Fruit fly (Drosophila melanogaster) whole organism, embryonic: ENCODE measurements around the gene CG33124.

Experiments used
- Ada2b ChIP-seq: fragments of 200-800 bp; sonication (Bioruptor generic); IDR thresholded peaks from 2 replicates; pipeline ENCODE4 v1.3.6; 2022; ENCODE audit warnings: missing biosample characterization, missing genetic modification characterization
- Antp ChIP-seq: fragments of 200-800 bp; sonication (Bioruptor generic); optimal IDR thresholded peaks from 3 replicates; lab custom pipeline; 2016; ENCODE audit warnings: missing biosample characterization, missing genetic modification characterization
- CG10431 ChIP-seq: fragments of 200-800 bp; sonication (Bioruptor generic); optimal IDR thresholded peaks from 3 replicates; lab custom pipeline; 2018; ENCODE audit warnings: missing biosample characterization, mild to moderate bottlenecking, missing genetic modification characterization
- CG10462 ChIP-seq: fragments of 200-800 bp; sonication (Bioruptor generic); optimal IDR thresholded peaks from 2 replicates; lab custom pipeline; 2016; ENCODE audit warnings: missing biosample characterization, missing genetic modification characterization
- CG12155 ChIP-seq: fragments of 200-800 bp; sonication (Bioruptor generic); optimal IDR thresholded peaks from 3 replicates; lab custom pipeline; 2016; ENCODE audit warnings: missing biosample characterization, missing genetic modification characterization
- CG12391 ChIP-seq: fragments of 200-800 bp; sonication (Bioruptor generic); optimal IDR thresholded peaks from 3 replicates; lab custom pipeline; 2018; ENCODE audit warnings: missing biosample characterization, mild to moderate bottlenecking, missing genetic modification characterization, moderate library complexity
- CG13624 ChIP-seq: fragments of 200-800 bp; sonication (Bioruptor generic); optimal IDR thresholded peaks from 2 replicates; lab custom pipeline; 2016; ENCODE audit warnings: missing biosample characterization, missing genetic modification characterization
- CG15011 ChIP-seq: fragments of 200-800 bp; sonication (Bioruptor generic); optimal IDR thresholded peaks from 3 replicates; lab custom pipeline; 2018; ENCODE audit warnings: missing biosample characterization, mild to moderate bottlenecking, missing genetic modification characterization
- CG15601 ChIP-seq: fragments of 200-800 bp; sonication (Bioruptor generic); optimal IDR thresholded peaks from 3 replicates; lab custom pipeline; 2019; ENCODE audit warnings: missing biosample characterization, mild to moderate bottlenecking, missing genetic modification characterization, moderate library complexity
- CG17802 ChIP-seq: fragments of 200-800 bp; sonication (Bioruptor generic); optimal IDR thresholded peaks from 2 replicates; lab custom pipeline; 2018; ENCODE audit warnings: missing biosample characterization, mild to moderate bottlenecking, missing genetic modification characterization, moderate library complexity
- CG31224 ChIP-seq: fragments of 200-800 bp; sonication (Bioruptor generic); IDR thresholded peaks from 2 replicates; pipeline ENCODE4 v1.3.6; 2022; ENCODE audit warnings: missing biosample characterization, missing genetic modification characterization
- CG3407 ChIP-seq: fragments of 200-800 bp; sonication (Bioruptor generic); optimal IDR thresholded peaks from 2 replicates; lab custom pipeline; 2018; ENCODE audit warnings: missing biosample characterization, mild to moderate bottlenecking, missing genetic modification characterization
- CG42726 ChIP-seq: fragments of 200-800 bp; sonication (Bioruptor generic); IDR thresholded peaks from 2 replicates; pipeline ENCODE4 v1.3.6; 2022; ENCODE audit warnings: missing biosample characterization, missing genetic modification characterization; ENCODE audit not compliant: partially characterized antibody
- CG4328 ChIP-seq: fragments of 200-800 bp; sonication (Bioruptor generic); optimal IDR thresholded peaks from 3 replicates; lab custom pipeline; 2017; ENCODE audit warnings: missing biosample characterization, missing genetic modification reagents, missing genetic modification characterization
- CG4360 ChIP-seq: fragments of 200-800 bp; sonication (Bioruptor generic); IDR thresholded peaks from 2 replicates; pipeline ENCODE4 v1.3.6; 2022; ENCODE audit warnings: missing biosample characterization, missing genetic modification characterization
- CG7928 ChIP-seq: fragments of 200-800 bp; sonication (Bioruptor generic); optimal IDR thresholded peaks from 2 replicates; lab custom pipeline; 2017; ENCODE audit warnings: missing biosample characterization, mild to moderate bottlenecking, missing genetic modification characterization
- CG8388 ChIP-seq: fragments of 200-800 bp; sonication (Bioruptor generic); optimal IDR thresholded peaks from 2 replicates; lab custom pipeline; 2019; ENCODE audit warnings: missing biosample characterization, mild to moderate bottlenecking, missing genetic modification characterization, moderate library complexity
- CHES-1-like ChIP-seq: fragments of 200-800 bp; sonication (Bioruptor generic); optimal IDR thresholded peaks from 2 replicates; lab custom pipeline; 2016; ENCODE audit warnings: missing biosample characterization, missing genetic modification characterization
- Dip3 ChIP-seq: fragments of 200-800 bp; sonication (Bioruptor generic); optimal IDR thresholded peaks from 3 replicates; lab custom pipeline; 2016; ENCODE audit warnings: missing biosample characterization, missing genetic modification characterization
- Dll ChIP-seq: fragments of 200-800 bp; sonication (Bioruptor generic); IDR thresholded peaks from 4 replicates; pipeline ENCODE4 v1.3.6; 2022; ENCODE audit warnings: missing biosample characterization, missing genetic modification characterization; ENCODE audit not compliant: partially characterized antibody
- E2f2 ChIP-seq: fragments of 200-800 bp; sonication (Bioruptor generic); IDR thresholded peaks from 2 replicates; pipeline ENCODE4 v1.3.6; 2022; ENCODE audit warnings: missing biosample characterization, missing genetic modification characterization
- Ets97D ChIP-seq: fragments of 200-800 bp; sonication (Bioruptor generic); optimal IDR thresholded peaks from 3 replicates; lab custom pipeline; 2016; ENCODE audit warnings: missing biosample characterization, missing genetic modification characterization
- Fer3 ChIP-seq: fragments of 200-800 bp; sonication (Bioruptor generic); optimal IDR thresholded peaks from 2 replicates; lab custom pipeline; 2018; ENCODE audit warnings: missing biosample characterization, mild to moderate bottlenecking, missing genetic modification characterization, moderate library complexity
- GATAe ChIP-seq: fragments of 200-800 bp; sonication (Bioruptor generic); conservative IDR thresholded peaks from 2 replicates; pipeline ENCODE4 v1.3.6; 2022; ENCODE audit warnings: missing biosample characterization, missing genetic modification characterization
- HLHmδ ChIP-seq: fragments of 200-800 bp; sonication (Bioruptor generic); optimal IDR thresholded peaks from 2 replicates; lab custom pipeline; 2018; ENCODE audit warnings: missing biosample characterization, mild to moderate bottlenecking, missing genetic modification characterization, moderate library complexity
- Hsf ChIP-seq: fragments of 200-800 bp; sonication (Bioruptor generic); optimal IDR thresholded peaks from 3 replicates; lab custom pipeline; 2016; ENCODE audit warnings: missing biosample characterization, missing genetic modification characterization
- Lhr ChIP-seq: fragments of 200-800 bp; sonication (Bioruptor generic); optimal IDR thresholded peaks from 3 replicates; lab custom pipeline; 2017; ENCODE audit warnings: mild to moderate bottlenecking, missing biosample characterization, missing genetic modification reagents, missing genetic modification characterization
- Lim3 ChIP-seq: fragments of 200-800 bp; sonication (Bioruptor generic); IDR thresholded peaks from 2 replicates; pipeline ENCODE4 v1.3.6; 2022; ENCODE audit warnings: missing biosample characterization, missing genetic modification characterization
- NfI ChIP-seq: fragments of 200-800 bp; sonication (Bioruptor generic); optimal IDR thresholded peaks from 3 replicates; lab custom pipeline; 2018; ENCODE audit warnings: missing biosample characterization, mild to moderate bottlenecking, missing genetic modification characterization, moderate library complexity
- Optix ChIP-seq: fragments of 200-800 bp; sonication (Bioruptor generic); IDR thresholded peaks from 3 replicates; pipeline ENCODE4 v1.3.6; 2022; ENCODE audit warnings: missing biosample characterization, missing genetic modification characterization
- Sox100B ChIP-seq: fragments of 200-800 bp; sonication (Bioruptor generic); optimal IDR thresholded peaks from 3 replicates; lab custom pipeline; 2018; ENCODE audit warnings: missing biosample characterization, mild to moderate bottlenecking, missing genetic modification characterization
- Sry-β ChIP-seq: fragments of 200-800 bp; sonication (Bioruptor generic); optimal IDR thresholded peaks from 2 replicates; lab custom pipeline; 2018; ENCODE audit warnings: missing biosample characterization, mild to moderate bottlenecking, missing genetic modification characterization, moderate library complexity
- amos ChIP-seq: fragments of 200-800 bp; sonication (Bioruptor generic); IDR thresholded peaks from 2 replicates; pipeline ENCODE4 v1.3.6; 2022; ENCODE audit warnings: missing biosample characterization, missing genetic modification characterization; ENCODE audit not compliant: partially characterized antibody
- ato ChIP-seq: fragments of 200-800 bp; sonication (Bioruptor generic); IDR thresholded peaks from 2 replicates; pipeline ENCODE4 v1.3.6; 2022; ENCODE audit warnings: missing biosample characterization, missing genetic modification characterization; ENCODE audit not compliant: partially characterized antibody
- btn ChIP-seq: fragments of 200-800 bp; sonication (Bioruptor generic); optimal IDR thresholded peaks from 2 replicates; lab custom pipeline; 2016; ENCODE audit warnings: missing biosample characterization, missing genetic modification characterization
- croc ChIP-seq: fragments of 200-800 bp; sonication (Bioruptor generic); conservative IDR thresholded peaks from 3 replicates; pipeline ENCODE4 v1.3.6; 2022; ENCODE audit warnings: missing biosample characterization, missing genetic modification characterization
- crol ChIP-seq: fragments of 200-800 bp; sonication (Bioruptor generic); IDR thresholded peaks from 2 replicates; pipeline ENCODE4 v1.3.6; 2022; ENCODE audit warnings: missing biosample characterization, missing genetic modification characterization
- dysf ChIP-seq: fragments of 200-800 bp; sonication (Bioruptor generic); IDR thresholded peaks from 3 replicates; pipeline ENCODE4 v1.3.6; 2022; ENCODE audit warnings: missing biosample characterization, missing genetic modification characterization
- emc ChIP-seq: fragments of 200-800 bp; sonication (Bioruptor generic); optimal IDR thresholded peaks from 2 replicates; lab custom pipeline; 2016; ENCODE audit warnings: missing biosample characterization, missing genetic modification characterization
- fru ChIP-seq: fragments of >200 bp; optimal IDR thresholded peaks from 2 replicates; lab custom pipeline; 2017
- gem ChIP-seq: fragments of 200-800 bp; sonication (Bioruptor generic); optimal IDR thresholded peaks from 2 replicates; lab custom pipeline; 2019; ENCODE audit warnings: missing biosample characterization, mild to moderate bottlenecking, missing genetic modification characterization, moderate library complexity
- gro ChIP-seq: fragments of 200-800 bp; sonication (Bioruptor generic); optimal IDR thresholded peaks from 2 replicates; lab custom pipeline; 2016; ENCODE audit warnings: missing biosample characterization, missing genetic modification characterization
- gsb ChIP-seq: fragments of 200-800 bp; sonication (Bioruptor generic); IDR thresholded peaks from 2 replicates; pipeline ENCODE4 v1.3.6; 2022; ENCODE audit warnings: missing biosample characterization, missing genetic modification characterization
- gsb-n ChIP-seq: fragments of 200-800 bp; sonication (Bioruptor generic); optimal IDR thresholded peaks from 3 replicates; lab custom pipeline; 2018; ENCODE audit warnings: missing biosample characterization, mild to moderate bottlenecking, missing genetic modification characterization
- gt ChIP-seq: fragments of 200-800 bp; sonication (Bioruptor generic); IDR thresholded peaks from 2 replicates; pipeline ENCODE4 v1.3.6; 2022; ENCODE audit warnings: missing biosample characterization, missing genetic modification characterization
- pita ChIP-seq: fragments of 200-800 bp; sonication (Bioruptor generic); optimal IDR thresholded peaks from 2 replicates; lab custom pipeline; 2017; ENCODE audit warnings: missing biosample characterization, mild to moderate bottlenecking, missing genetic modification characterization
- sens ChIP-seq: fragments of 200-800 bp; sonication (Bioruptor generic); peaks from one replicate; lab custom pipeline; 2016; ENCODE audit warnings: missing biosample characterization, missing genetic modification characterization
- tap ChIP-seq: fragments of 200-800 bp; optimal IDR thresholded peaks from 3 replicates; lab custom pipeline; 2019; ENCODE audit warnings: missing biosample characterization, mild to moderate bottlenecking, missing genetic modification characterization, moderate library complexity
- wek ChIP-seq: fragments of 200-800 bp; sonication (Bioruptor generic); optimal IDR thresholded peaks from 3 replicates; lab custom pipeline; 2018; ENCODE audit warnings: missing biosample characterization, mild to moderate bottlenecking, missing genetic modification characterization, moderate library complexity
- zfh1 ChIP-seq: fragments of 200-800 bp; sonication (Bioruptor generic); IDR thresholded peaks from 3 replicates; pipeline ENCODE4 v1.3.6; 2022; ENCODE audit warnings: missing biosample characterization, missing genetic modification characterization
- zfh2 ChIP-seq: fragments of 200-800 bp; sonication (Bioruptor generic); optimal IDR thresholded peaks from 2 replicates; lab custom pipeline; 2016; ENCODE audit warnings: missing biosample characterization, missing genetic modification characterization

CG33124 gene

dm6 chr2L:2189100-2189499 lies 19.8 kb downstream of the CG33124 start (continued):
- TF ChIP-seq gsb-n (peak; percentile 83), Lim3 (GFP tag; lab: Robert Waterston, UW) (no peak), CG7928 (no peak), Ada2b (peak; percentile 14; the same call in 1 of the 2 replicates), Sox100B (GFP tag; lab: Kevin White, UChicago) (peak; percentile 53), zfh2 (GFP tag; lab: Kevin White, UChicago) (no peak), crol (GFP tag; lab: Robert Waterston, UW) (no peak), CG31224 (GFP tag; lab: Robert Waterston, UW) (no peak), Fer3 (tag; lab: Kevin White, UChicago) (no peak), Sry-β (GFP tag; lab: Kevin White, UChicago) (peak; percentile 39), E2f2 (GFP tag; lab: Robert Waterston, UW) (0 out of 2 replicates have a peak, but pooled peaks have one; percentile 14), CG10431 (peak; percentile 65), CG17802 (tag; lab: Kevin White, UChicago) (peak; percentile 58), CG15011 (GFP tag; lab: Kevin White, UChicago) (peak; percentile 25), fru (lab: Kevin White, UChicago) (no peak), Dll (GFP tag; lab: Robert Waterston, UW) (no peak), gem (peak; percentile 84), Dip3 (GFP tag; lab: Kevin White, UChicago) (no peak), HLHmδ (no peak), CG12155 (peak; percentile 18), CG3407 (peak; percentile 76), Optix (GFP tag; lab: Robert Waterston, UW) (peak; percentile 59; the same call in 1 of the 3 replicates), emc (GFP tag; lab: Kevin White, UChicago) (no peak), dysf (GFP tag; lab: Robert Waterston, UW) (peak; percentile 31; the same call in 1 of the 3 replicates), amos (0 out of 2 replicates have a peak, but pooled peaks have one; percentile 9), Ets97D (peak; percentile 19), gsb (no peak), Antp (GFP tag; lab: Kevin White, UChicago) (peak; percentile 65), CG4328 (GFP tag; lab: Kevin White, UChicago) (no peak), CHES-1-like (no peak), tap (tag; lab: Kevin White, UChicago) (peak; percentile 4), btn (GFP tag; lab: Kevin White, UChicago) (peak; percentile 67), CG4360 (GFP tag; lab: Robert Waterston, UW) (peak; percentile 79), sens (GFP tag; lab: Kevin White, UChicago) (peak; percentile 98), gro (no peak), NfI (GFP tag; lab: Kevin White, UChicago) (peak; percentile 27), ato (GFP tag; lab: Robert Waterston, UW) (no peak), Lhr (GFP tag; lab: Kevin White, UChicago) (peak; percentile 60), zfh1 (GFP tag; lab: Robert Waterston, UW) (peak; percentile 91), gt (peak; percentile 57; the same call in 1 of the 2 replicates), croc (GFP tag; lab: Robert Waterston, UW) (peak; percentile 72), GATAe (GFP tag; lab: Robert Waterston, UW) (no peak), CG10462 (GFP tag; lab: Kevin White, UChicago) (peak; percentile 25), Hsf (GFP tag; lab: Kevin White, UChicago) (peak; percentile 76), pita (GFP tag; lab: Kevin White, UChicago) (no peak), CG12391 (tag; lab: Kevin White, UChicago) (peak; percentile 77), wek (GFP tag; lab: Kevin White, UChicago) (no peak), CG13624 (GFP tag; lab: Kevin White, UChicago) (peak; percentile 7), CG42726 (no peak), CG15601 (peak; percentile 83), CG8388 (GFP tag; lab: Kevin White, UChicago) (peak; percentile 80)
